Worm (Caenorhabditis elegans): ENCODE results near the gene C04G6.13.

Gene C04G6.13

DNA sequence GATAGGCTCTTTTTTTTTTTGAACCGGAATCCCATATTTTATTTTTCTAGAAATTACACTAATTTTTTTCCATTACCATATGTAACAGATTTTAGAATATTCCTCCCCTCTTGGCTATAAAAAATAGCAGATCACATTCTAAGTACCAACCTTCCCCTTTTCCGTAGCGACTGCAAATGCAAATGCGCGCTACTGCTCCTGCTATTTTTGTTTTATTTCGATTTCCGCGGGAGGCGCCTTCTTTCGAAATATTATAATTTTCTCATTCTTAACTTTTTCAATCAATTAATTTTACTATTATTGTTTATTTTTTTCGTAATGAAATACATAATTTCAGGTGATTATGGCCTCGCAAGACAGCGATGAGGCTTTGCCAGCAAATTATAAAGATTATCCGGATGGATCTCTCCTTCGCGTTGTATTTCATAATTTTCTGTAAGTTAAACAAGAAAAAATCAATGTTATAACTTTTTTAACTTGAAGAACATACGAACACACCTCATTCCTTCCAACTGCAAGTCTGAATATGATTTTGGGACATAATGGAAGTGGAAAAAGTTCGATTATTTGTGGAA lies 32.2 kb upstream of the C04G6.13 start, which contains the start of gene smc-5:
TSS of gene smc-5 (plus strand) at position 332 of the 575 bp plus-strand sequence.
- TF ChIP-seq nhr-77 (tag; optimal IDR thresholded peaks at IDR 0.05): peak; percentile 83
- peak; percentile 47; the same call in 1 of the 2 replicates for TF ChIP-seq vab-7 (GFP tag; IDR thresholded peaks at IDR 0.05)
- TF ChIP-seq F44E2.7 (GFP tag; IDR thresholded peaks at IDR 0.05): no peak
- TF ChIP-seq Y75B8A.6 (GFP tag; IDR thresholded peaks at IDR 0.05): no peak
- TF ChIP-seq ceh-20 (GFP tag; IDR thresholded peaks at IDR 0.05): no peak
- TF ChIP-seq unc-130 (GFP tag; optimal IDR thresholded peaks at IDR 0.05): peak; percentile 82
- no peak for TF ChIP-seq php-3 (GFP tag; IDR thresholded peaks at IDR 0.05)
- TF ChIP-seq nhr-28 (tag; optimal IDR thresholded peaks at IDR 0.05): peak; percentile 45
- TF ChIP-seq ceh-32 (tag; optimal IDR thresholded peaks at IDR 0.05; ENCODE audit: poor library complexity): no peak
- TF ChIP-seq T20F7.1 (GFP tag; optimal IDR thresholded peaks at IDR 0.05): peak; percentile 14
- TF ChIP-seq nhr-102 (tag; optimal IDR thresholded peaks at IDR 0.05): no peak
- peak in 1 of 2 experiments; percentile 45 for TF ChIP-seq unc-62 (GFP tag; optimal IDR thresholded peaks at IDR 0.05 in 1 of 2)
- TF ChIP-seq unc-62 (tag; optimal IDR thresholded peaks at IDR 0.05): no peak
- peak; percentile 84 for TF ChIP-seq dpl-1 (GFP tag; optimal IDR thresholded peaks at IDR 0.05)
- TF ChIP-seq set-16 (GFP tag; IDR thresholded peaks at IDR 0.05): no peak
- no peak for TF ChIP-seq nhr-111 (GFP tag; optimal IDR thresholded peaks at IDR 0.05)
- TF ChIP-seq daf-19 (GFP tag; conservative IDR thresholded peaks at IDR 0.05): no peak
- peak; percentile 92 for TF ChIP-seq mes-2 (tag; optimal IDR thresholded peaks at IDR 0.05; ENCODE audit: poor library complexity, severe bottlenecking)
- TF ChIP-seq nhr-42 (GFP tag; IDR thresholded peaks at IDR 0.05): no peak
- peak; percentile 94 for TF ChIP-seq lin-38 (GFP tag; IDR thresholded peaks at IDR 0.05)
- peak; percentile 11 for TF ChIP-seq F37D6.2 (tag; optimal IDR thresholded peaks at IDR 0.05)
- TF ChIP-seq aly-2 (tag; optimal IDR thresholded peaks at IDR 0.05): no peak
- peak in 1 of 2 experiments; percentile 72 for TF ChIP-seq hif-1 (tag; optimal IDR thresholded peaks at IDR 0.05)
- TF ChIP-seq aha-1 (tag): peak; percentile 93
- TF ChIP-seq ceh-82 (tag; optimal IDR thresholded peaks at IDR 0.05): no peak
- TF ChIP-seq rbr-2 (tag; optimal IDR thresholded peaks at IDR 0.05): peak; percentile 59
- TF ChIP-seq ceh-28 (tag; optimal IDR thresholded peaks at IDR 0.05): no peak
- no peak for TF ChIP-seq pha-4 (GFP tag; IDR thresholded peaks at IDR 0.05)
- TF ChIP-seq pha-4 (tag; optimal IDR thresholded peaks at IDR 0.05): peak; percentile 10
- TF ChIP-seq hmg-1.1 (GFP tag; IDR thresholded peaks at IDR 0.05): peak; percentile 47; the same call in 1 of the 2 replicates
- TF ChIP-seq Y5F2A.4 (GFP tag; optimal IDR thresholded peaks at IDR 0.05): no peak
- no peak for TF ChIP-seq nhr-11 (tag; optimal IDR thresholded peaks at IDR 0.05)
- peak; percentile 28 for TF ChIP-seq nhr-25 (tag; optimal IDR thresholded peaks at IDR 0.05; ENCODE audit: borderline replicate concordance, insufficient read depth)
- TF ChIP-seq daf-16 (GFP tag; optimal IDR thresholded peaks at IDR 0.05): no peak
- peak; percentile 42 for TF ChIP-seq daf-16 (tag; optimal IDR thresholded peaks at IDR 0.05)
- TF ChIP-seq daf-12 (tag; optimal IDR thresholded peaks at IDR 0.05): no peak
- TF ChIP-seq fkh-10 (GFP tag; optimal IDR thresholded peaks at IDR 0.05): no peak
- TF ChIP-seq nhr-6 (tag; optimal IDR thresholded peaks at IDR 0.05): peak; percentile 56
- no peak for TF ChIP-seq F10B5.3 (tag; optimal IDR thresholded peaks at IDR 0.05)
- TF ChIP-seq egl-27 (tag; optimal IDR thresholded peaks at IDR 0.05): no peak

DNA sequence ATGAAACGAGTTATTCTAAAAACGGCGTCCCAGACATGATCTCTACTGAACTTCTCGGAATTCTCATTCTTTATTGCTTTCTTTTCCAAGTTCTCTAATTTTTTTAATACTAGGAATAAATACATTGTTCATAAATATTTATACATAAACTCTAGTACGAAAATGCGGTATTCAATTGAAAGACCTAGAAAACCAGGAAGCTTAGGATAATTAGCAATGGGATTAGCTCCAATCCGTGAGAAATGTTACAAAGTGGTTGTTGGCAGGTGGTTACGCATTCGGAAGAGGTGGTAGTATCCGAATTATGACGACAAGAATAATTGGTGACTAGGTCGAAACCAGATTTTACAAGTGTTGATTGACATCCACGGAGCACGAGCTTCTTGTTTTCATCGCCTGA lies 27.1 kb upstream of the C04G6.13 start:
- no peak for TF ChIP-seq ceh-82 (tag; optimal IDR thresholded peaks at IDR 0.05)
- no peak for TF ChIP-seq nhr-6 (tag; optimal IDR thresholded peaks at IDR 0.05)
- no peak for TF ChIP-seq jun-1 (tag; optimal IDR thresholded peaks at IDR 0.05)
- no peak for TF ChIP-seq T20F7.1 (GFP tag; optimal IDR thresholded peaks at IDR 0.05)
- no peak for TF ChIP-seq ztf-11 (tag; optimal IDR thresholded peaks at IDR 0.05)
- no peak for TF ChIP-seq nhr-77 (tag; optimal IDR thresholded peaks at IDR 0.05)
- TF ChIP-seq ctbp-1 (GFP tag; IDR thresholded peaks at IDR 0.05): no peak
- TF ChIP-seq Y75B8A.6 (GFP tag; IDR thresholded peaks at IDR 0.05): no peak
- TF ChIP-seq mes-2 (tag; optimal IDR thresholded peaks at IDR 0.05; ENCODE audit: poor library complexity, severe bottlenecking): no peak
- no peak for TF ChIP-seq hlh-11 (tag; optimal IDR thresholded peaks at IDR 0.05)
